Worm (Caenorhabditis elegans) whole organism, L1 larva: Measurements from ENCODE around the gene K02E7.11.

ENCODE experiments used
- C04F5.9 ChIP-seq: sonication (generic microtip); optimal IDR thresholded peaks from 2 replicates; lab custom pipeline; 2016; ENCODE audit warnings: missing genetic modification characterization, missing compliant biosample characterization
- F16B12.6 ChIP-seq: fragments of 150-350 bp; optimal IDR thresholded peaks from 2 replicates; lab custom pipeline; 2014; ENCODE audit warnings: missing biosample characterization, missing genetic modification characterization
- aha-1 ChIP-seq: fragments of 150-350 bp; optimal IDR thresholded peaks from 2 replicates; lab custom pipeline; 2014; ENCODE audit warnings: missing biosample characterization, missing genetic modification characterization
- aly-2 ChIP-seq: fragments of 150-350 bp; optimal IDR thresholded peaks from 2 replicates; lab custom pipeline; 2014; ENCODE audit warnings: missing biosample characterization, missing genetic modification characterization
- blmp-1 ChIP-seq: fragments of 150-350 bp; optimal IDR thresholded peaks from 2 replicates; lab custom pipeline; 2014; ENCODE audit warnings: missing biosample characterization, missing genetic modification characterization
- efl-1 ChIP-seq, 4 experiments: fragments of 150-350 bp; optimal IDR thresholded peaks in 3 of 4; peaks in 1 of 4; 1 replicate in 1 of 4; 2 replicates in 3 of 4; lab custom pipeline; 2014; ENCODE audit warnings: missing biosample characterization in 2 of 4, missing genetic modification characterization in 2 of 4, missing genetic modification reagents in 2 of 4
- egl-13 ChIP-seq: sonication (generic microtip); optimal IDR thresholded peaks from 2 replicates; lab custom pipeline; 2016; ENCODE audit warnings: missing genotype, missing genetic modification reagents, missing genetic modification characterization, missing compliant biosample characterization
- elt-3 ChIP-seq, 6 experiments: fragments of 150-350 bp in 1 of 6; sonication (generic microtip); optimal IDR thresholded peaks; 2 replicates each; lab custom pipeline; 2017 to 2018; ENCODE audit warnings: missing biosample characterization in 6 of 6, missing genetic modification characterization in 6 of 6, inconsistent platforms in 1 of 6
- ets-5 ChIP-seq: fragments of 200-800 bp; sonication (Bioruptor generic); IDR thresholded peaks from 2 replicates; pipeline ENCODE4 v1.3.6; 2022; ENCODE audit warnings: missing genetic modification characterization, missing compliant biosample characterization
- grh-1 ChIP-seq: fragments of 200-800 bp; sonication (Bioruptor generic); IDR thresholded peaks from 2 replicates; pipeline ENCODE4 v1.3.6; 2022; ENCODE audit warnings: missing genetic modification reagents, missing genetic modification characterization, missing compliant biosample characterization
- isw-1 ChIP-seq: fragments of 200-800 bp; sonication (Bioruptor generic); IDR thresholded peaks from 2 replicates; pipeline ENCODE4 v1.3.6; 2022; ENCODE audit warnings: missing genetic modification characterization, missing compliant biosample characterization
- lin-13 ChIP-seq: fragments of 150-350 bp; optimal IDR thresholded peaks from 2 replicates; lab custom pipeline; 2014; ENCODE audit warnings: missing biosample characterization, missing genetic modification reagents, missing genetic modification characterization
- lin-14 ChIP-seq: fragments of 200-800 bp; sonication (Bioruptor generic); optimal IDR thresholded peaks from 2 replicates; lab custom pipeline; 2018; ENCODE audit warnings: mild to moderate bottlenecking, missing genetic modification characterization, moderate library complexity, missing compliant biosample characterization
- lin-15B ChIP-seq: fragments of 150-350 bp; sonication (generic microtip); optimal IDR thresholded peaks from 3 replicates; lab custom pipeline; 2014; ENCODE audit warnings: missing biosample characterization, missing genetic modification characterization
- lin-35 ChIP-seq, 2 experiments: fragments of 150-350 bp; optimal IDR thresholded peaks; 2 replicates each; lab custom pipeline; 2014; ENCODE audit warnings: missing biosample characterization in 2 of 2, missing genetic modification characterization in 2 of 2, missing genetic modification reagents in 2 of 2
- lsy-2 ChIP-seq, 2 experiments: fragments of 150-350 bp; optimal IDR thresholded peaks; 2 replicates each; lab custom pipeline; 2014; ENCODE audit warnings: missing biosample characterization in 2 of 2, missing genetic modification characterization in 2 of 2
- mab-9 ChIP-seq: fragments of 200-800 bp; sonication (Bioruptor generic); IDR thresholded peaks from 2 replicates; pipeline ENCODE4 v1.3.6; 2022; ENCODE audit warnings: missing genetic modification reagents, missing genetic modification characterization, missing compliant biosample characterization
- mdl-1 ChIP-seq, 2 experiments: fragments of 150-350 bp; optimal IDR thresholded peaks; 2 replicates each; lab custom pipeline; 2014 to 2017; ENCODE audit warnings: missing biosample characterization in 2 of 2, missing genetic modification characterization in 2 of 2, inconsistent platforms in 1 of 2
- mef-2 ChIP-seq: fragments of 150-350 bp; optimal IDR thresholded peaks from 2 replicates; lab custom pipeline; 2014; ENCODE audit warnings: missing biosample characterization, missing genetic modification characterization
- mep-1 ChIP-seq: fragments of 150-350 bp; optimal IDR thresholded peaks from 2 replicates; lab custom pipeline; 2014; ENCODE audit warnings: missing biosample characterization, missing genetic modification characterization
- nhr-12 ChIP-seq: sonication (generic microtip); optimal IDR thresholded peaks from 2 replicates; lab custom pipeline; 2017; ENCODE audit warnings: missing biosample characterization, missing genetic modification characterization
- nhr-20 ChIP-seq: sonication (generic microtip); optimal IDR thresholded peaks from 2 replicates; lab custom pipeline; 2016; ENCODE audit warnings: mild to moderate bottlenecking, missing genetic modification characterization, missing compliant biosample characterization
- nhr-237 ChIP-seq: fragments of 150-350 bp; optimal IDR thresholded peaks from 2 replicates; lab custom pipeline; 2014; ENCODE audit warnings: missing biosample characterization, missing genetic modification characterization
- nhr-77 ChIP-seq: fragments of 150-350 bp; optimal IDR thresholded peaks from 2 replicates; lab custom pipeline; 2014; ENCODE audit warnings: missing biosample characterization, missing genetic modification characterization
- nhr-85 ChIP-seq: sonication (generic microtip); peaks from one replicate; lab custom pipeline; 2016; ENCODE audit warnings: missing genetic modification characterization, inconsistent platforms, missing compliant biosample characterization
- pqm-1 ChIP-seq: sonication (generic microtip); optimal IDR thresholded peaks from 3 replicates; lab custom pipeline; 2017; ENCODE audit warnings: missing biosample characterization, missing genetic modification characterization
- rnt-1 ChIP-seq: sonication (generic microtip); optimal IDR thresholded peaks from 2 replicates; lab custom pipeline; 2016; ENCODE audit warnings: mild to moderate bottlenecking, missing genetic modification characterization, moderate library complexity, missing compliant biosample characterization
- skn-1 ChIP-seq: fragments of 150-350 bp; optimal IDR thresholded peaks from 2 replicates; lab custom pipeline; 2014; ENCODE audit warnings: missing biosample characterization, missing genetic modification characterization
- snpc-4 ChIP-seq: fragments of 150-350 bp; optimal IDR thresholded peaks from 2 replicates; lab custom pipeline; 2014; ENCODE audit warnings: missing biosample characterization, missing genetic modification characterization
- snu-23 ChIP-seq: sonication (generic microtip); optimal IDR thresholded peaks from 2 replicates; lab custom pipeline; 2016; ENCODE audit warnings: missing genetic modification characterization, missing compliant biosample characterization
- sptf-1 ChIP-seq: fragments of 150-350 bp; optimal IDR thresholded peaks from 2 replicates; lab custom pipeline; 2014; ENCODE audit warnings: missing biosample characterization, missing genetic modification characterization
- sup-37 ChIP-seq: fragments of 200-800 bp; sonication (Bioruptor generic); optimal IDR thresholded peaks from 2 replicates; lab custom pipeline; 2018; ENCODE audit warnings: mild to moderate bottlenecking, missing genetic modification characterization, missing compliant biosample characterization
- tlp-1 ChIP-seq: fragments of 150-350 bp; optimal IDR thresholded peaks from 2 replicates; lab custom pipeline; 2014; ENCODE audit warnings: missing biosample characterization, missing genetic modification characterization
- unc-62 ChIP-seq: fragments of 150-350 bp; optimal IDR thresholded peaks from 2 replicates; lab custom pipeline; 2014; ENCODE audit warnings: missing biosample characterization, missing genetic modification reagents, missing genetic modification characterization
- unc-98 ChIP-seq: fragments of 200-800 bp; sonication (Bioruptor generic); IDR thresholded peaks from 2 replicates; pipeline ENCODE4 v1.3.6; 2022; ENCODE audit warnings: missing genetic modification characterization, missing compliant biosample characterization
- vab-15 ChIP-seq: sonication (generic microtip); optimal IDR thresholded peaks from 2 replicates; lab custom pipeline; 2017; ENCODE audit warnings: missing genotype, mild to moderate bottlenecking, missing genetic modification characterization, missing compliant biosample characterization
- zag-1 ChIP-seq: fragments of 150-350 bp; optimal IDR thresholded peaks from 2 replicates; lab custom pipeline; 2014; ENCODE audit warnings: missing biosample characterization, missing genetic modification characterization
- zip-4 ChIP-seq: fragments of 200-800 bp; sonication (Bioruptor generic); optimal IDR thresholded peaks from 2 replicates; lab custom pipeline; 2018; ENCODE audit warnings: mild to moderate bottlenecking, missing genetic modification characterization, moderate library complexity, missing compliant biosample characterization
- ztf-4 ChIP-seq: fragments of 150-350 bp; optimal IDR thresholded peaks from 2 replicates; lab custom pipeline; 2014; ENCODE audit warnings: missing biosample characterization, missing genetic modification characterization

Gene K02E7.11

DNA sequence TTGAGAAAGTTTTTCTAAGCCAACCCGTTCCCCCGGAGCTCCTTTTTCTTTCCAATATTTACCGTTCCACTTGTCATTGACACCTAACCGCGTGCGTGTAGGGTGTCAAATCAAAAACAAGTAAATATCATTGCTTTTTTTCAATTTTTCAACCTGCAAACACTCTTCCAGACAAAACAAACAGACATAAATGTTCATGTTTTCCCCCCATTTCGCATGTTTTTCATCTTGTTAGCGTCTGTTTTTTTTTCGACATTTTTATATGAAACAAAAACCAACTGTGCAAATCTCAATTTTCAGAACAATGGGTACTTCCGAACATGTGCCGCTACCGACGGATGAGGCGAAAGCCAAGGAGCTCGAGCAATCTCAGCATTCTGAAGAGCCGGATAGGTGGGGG is 16.4 kb upstream of the K02E7.11 start, which contains the start of gene snf-3:
Gene snf-3 (plus strand): TSS at position 301 of the 400 bp plus-strand sequence.
- TF ChIP-seq unc-62 (GFP tag; lab: Kevin White, UChicago) (no peak), ets-5 (no peak), sptf-1 (tag; lab: Kevin White, UChicago) (no peak), lin-15B (tag; lab: Kevin White, UChicago) (no peak), mdl-1 (tag; optimal IDR thresholded peaks at IDR 0.05; lab: Kevin White, UChicago) (no peak), mef-2 (tag; lab: Kevin White, UChicago) (no peak), zag-1 (tag; lab: Kevin White, UChicago) (no peak), rnt-1 (tag; lab: Kevin White, UChicago) (no peak), sup-37 (GFP tag; lab: Kevin White, UChicago) (no peak), skn-1 (tag; lab: Kevin White, UChicago) (no peak), pqm-1 (tag; lab: Kevin White, UChicago) (no peak), mep-1 (no peak), isw-1 (GFP tag; lab: Robert Waterston, UW) (no peak), C04F5.9 (tag; lab: Kevin White, UChicago) (no peak)

- no peak for TF ChIP-seq nhr-77 (tag; lab: Kevin White, UChicago)
- TF ChIP-seq skn-1 (tag; lab: Kevin White, UChicago) = peak; percentile 26
- TF ChIP-seq aha-1 (tag; lab: Kevin White, UChicago) = no peak
- no peak for TF ChIP-seq F16B12.6 (tag; lab: Kevin White, UChicago)
- peak in 2 of 6 experiments; percentile 8 to 16 for TF ChIP-seq elt-3 (tag; optimal IDR thresholded peaks at IDR 0.05; lab: Kevin White, UChicago)
- TF ChIP-seq lsy-2 (tag; optimal IDR thresholded peaks at IDR 0.05; lab: Kevin White, UChicago) = peak in 1 of 2 experiments; percentile 4
- peak; percentile 63 for TF ChIP-seq grh-1 (GFP tag; lab: Robert Waterston, UW)
- peak; percentile 48 for TF ChIP-seq snpc-4 (tag; lab: Kevin White, UChicago)
- TF ChIP-seq nhr-85 (tag; lab: Kevin White, UChicago) = peak; percentile 88
- peak; percentile 53 for TF ChIP-seq vab-15 (tag; lab: Kevin White, UChicago)
- TF ChIP-seq nhr-20 = peak; percentile 23
- peak; percentile 15 for TF ChIP-seq lin-13 (GFP tag; lab: Kevin White, UChicago)
- TF ChIP-seq snu-23 (GFP tag; lab: Kevin White, UChicago) = peak; percentile 37
- peak; percentile 68 for TF ChIP-seq blmp-1
- peak; percentile 70 for TF ChIP-seq lin-14 (GFP tag; lab: Kevin White, UChicago)
- TF ChIP-seq, all 84 proteins: peak for 12
Measured at ce11 chrII:1090743-1091142, 15.4 kb upstream of the K02E7.11 start.

DNA sequence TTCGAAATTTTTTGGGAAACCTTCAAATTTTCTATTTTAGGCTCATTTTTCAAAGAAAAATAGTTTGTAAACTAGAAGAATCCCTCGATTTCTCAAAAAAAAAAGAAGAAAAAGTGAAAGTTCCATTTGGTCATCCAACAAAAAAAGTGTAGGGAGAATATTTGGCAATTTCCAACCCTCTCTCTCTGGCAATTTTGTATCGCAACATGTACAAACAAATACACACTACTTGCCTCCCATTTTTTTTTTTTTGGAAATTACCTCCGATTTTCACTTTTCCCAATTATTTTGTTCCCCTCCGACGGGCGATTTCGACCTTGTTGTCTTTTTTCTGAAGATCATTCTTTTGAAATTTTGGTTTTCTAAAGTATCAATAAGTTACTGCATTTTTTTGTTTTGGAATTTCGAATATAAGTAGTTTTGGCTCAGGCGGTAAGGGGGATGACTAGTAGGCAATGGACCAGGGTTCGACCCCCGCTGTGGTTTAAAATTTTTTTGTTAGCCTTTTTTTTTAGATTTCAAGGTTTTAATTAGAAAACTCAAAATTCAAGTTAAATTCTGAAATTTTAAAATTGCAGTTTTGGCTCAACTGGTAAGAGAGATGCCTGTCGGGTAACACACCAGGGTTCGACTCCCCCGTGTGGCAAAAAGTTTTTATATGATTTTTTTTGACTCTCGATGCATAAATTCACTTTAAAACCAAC is 13.4 kb upstream of the K02E7.11 start:
- TF ChIP-seq nhr-85 (tag; lab: Kevin White, UChicago) = peak; percentile 81
- no peak for TF ChIP-seq sup-37 (GFP tag; lab: Kevin White, UChicago)
- TF ChIP-seq zip-4 = no peak
- TF ChIP-seq lin-14 (GFP tag; lab: Kevin White, UChicago) = peak; percentile 61
- no peak for TF ChIP-seq tlp-1
- 0 out of 2 replicates have a peak, but pooled peaks have one; percentile 35 for TF ChIP-seq grh-1 (GFP tag; lab: Robert Waterston, UW)
- TF ChIP-seq nhr-20 = peak; percentile 17
- no peak for TF ChIP-seq mab-9
- peak; percentile 17 to 18 for TF ChIP-seq lsy-2 (tag; optimal IDR thresholded peaks at IDR 0.05; lab: Kevin White, UChicago)
- TF ChIP-seq egl-13 = no peak
- peak; percentile 65 for TF ChIP-seq blmp-1

DNA sequence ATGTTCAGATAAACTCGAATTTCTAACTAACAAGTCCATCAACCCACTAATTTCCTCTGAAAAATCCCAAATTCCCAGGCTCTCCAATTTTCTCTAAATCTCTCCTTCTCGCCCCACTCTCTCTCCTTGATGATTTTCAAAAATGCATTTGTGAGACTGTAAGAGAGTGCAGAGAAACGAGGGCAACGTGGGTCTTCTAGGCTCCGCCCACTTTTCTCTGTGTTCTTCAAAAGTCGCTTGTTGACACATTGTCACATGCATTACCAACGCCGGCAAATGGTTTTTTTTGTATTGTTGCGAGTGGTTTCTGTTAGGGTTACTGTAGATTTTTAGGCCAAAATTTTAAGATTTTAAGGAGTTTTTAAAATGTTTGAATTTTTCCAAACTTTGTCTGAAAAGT is 11.2 kb upstream of the K02E7.11 start:
- TF ChIP-seq lsy-2 (tag; optimal IDR thresholded peaks at IDR 0.05; lab: Kevin White, UChicago) (peak in 1 of 2 experiments; percentile 15), lin-35 (GFP tag; optimal IDR thresholded peaks at IDR 0.05; lab: Kevin White, UChicago) (peak in 1 of 2 experiments; percentile 42), aha-1 (tag; lab: Kevin White, UChicago) (no peak), ztf-4 (tag; lab: Kevin White, UChicago) (no peak), rnt-1 (tag; lab: Kevin White, UChicago) (peak; percentile 23), unc-98 (no peak), nhr-85 (tag; lab: Kevin White, UChicago) (peak; percentile 76), lin-15B (tag; lab: Kevin White, UChicago) (no peak), blmp-1 (peak; percentile 20), lin-14 (GFP tag; lab: Kevin White, UChicago) (peak; percentile 50), mdl-1 (tag; optimal IDR thresholded peaks at IDR 0.05; lab: Kevin White, UChicago) (peak in 1 of 2 experiments; percentile 64), nhr-12 (tag; lab: Kevin White, UChicago) (no peak), nhr-237 (tag; lab: Kevin White, UChicago) (no peak), unc-62 (GFP tag; lab: Kevin White, UChicago) (no peak), aly-2 (tag; lab: Kevin White, UChicago) (no peak), vab-15 (tag; lab: Kevin White, UChicago) (no peak), snu-23 (GFP tag; lab: Kevin White, UChicago) (peak; percentile 3), efl-1 (optimal IDR thresholded peaks at IDR 0.05; lab: Kevin White, UChicago) (no peak), efl-1 (GFP tag; optimal IDR thresholded peaks at IDR 0.05 in 1 of 2; lab: Kevin White, UChicago) (peak in 1 of 2 experiments; percentile 62), lin-13 (GFP tag; lab: Kevin White, UChicago) (no peak)
